Worm (Caenorhabditis elegans) whole organism, young adult: ENCODE measurements around the gene F46B3.23.

Source experiments
- F10E7.11 ChIP-seq: sonication (generic microtip); optimal IDR thresholded peaks from 2 replicates; lab custom pipeline; 2017; ENCODE audit warnings: mild to moderate bottlenecking, missing genetic modification characterization, moderate library complexity, missing compliant biosample characterization
- F22D6.2 ChIP-seq: sonication (generic microtip); optimal IDR thresholded peaks from 2 replicates; lab custom pipeline; 2016; ENCODE audit warnings: mild to moderate bottlenecking, missing genetic modification characterization, missing compliant biosample characterization
- F37B4.10 ChIP-seq: fragments of 200-800 bp; sonication (Bioruptor generic); IDR thresholded peaks from 2 replicates; pipeline ENCODE4 v1.3.6; 2022; ENCODE audit warnings: missing genetic modification characterization, missing compliant biosample characterization
- F39B2.1 ChIP-seq: fragments of 200-800 bp; sonication (Bioruptor generic); IDR thresholded peaks from 2 replicates; pipeline ENCODE4 v1.3.6; 2022; ENCODE audit warnings: missing genetic modification reagents, missing genetic modification characterization, missing compliant biosample characterization
- F57A8.1 ChIP-seq: fragments of 200-800 bp; sonication (Bioruptor generic); optimal IDR thresholded peaks from 2 replicates; lab custom pipeline; 2018; ENCODE audit warnings: mild to moderate bottlenecking, missing genetic modification characterization, moderate library complexity, missing compliant biosample characterization
- Y53F4B.3 ChIP-seq: fragments of 200-800 bp; sonication (Bioruptor generic); IDR thresholded peaks from 2 replicates; pipeline ENCODE4 v1.3.6; 2022; ENCODE audit warnings: missing genetic modification reagents, missing genetic modification characterization, missing compliant biosample characterization
- Y79H2A.3 ChIP-seq: fragments of 200-800 bp; sonication (Bioruptor generic); conservative IDR thresholded peaks from 2 replicates; pipeline ENCODE4 v1.3.6; 2022; ENCODE audit warnings: missing genetic modification reagents, missing genetic modification characterization, missing compliant biosample characterization
- atf-7 ChIP-seq: sonication (generic microtip); optimal IDR thresholded peaks from 2 replicates; lab custom pipeline; 2017; ENCODE audit warnings: mild to moderate bottlenecking, missing genetic modification characterization, missing compliant biosample characterization
- dpff-1 ChIP-seq: sonication (generic microtip); optimal IDR thresholded peaks from 2 replicates; lab custom pipeline; 2017; ENCODE audit warnings: mild to moderate bottlenecking, missing genetic modification characterization, missing compliant biosample characterization
- egrh-3 ChIP-seq: fragments of 200-800 bp; sonication (Bioruptor generic); IDR thresholded peaks from 2 replicates; pipeline ENCODE4 v1.3.6; 2022; ENCODE audit warnings: missing genetic modification reagents, missing genetic modification characterization, missing compliant biosample characterization
- fkh-3 ChIP-seq: sonication (generic microtip); optimal IDR thresholded peaks from 2 replicates; lab custom pipeline; 2016; ENCODE audit warnings: mild to moderate bottlenecking, missing genetic modification characterization, missing compliant biosample characterization
- him-1 ChIP-seq: sonication (generic microtip); optimal IDR thresholded peaks from 2 replicates; lab custom pipeline; 2016; ENCODE audit warnings: missing genotype, missing genetic modification reagents, missing genetic modification characterization, missing compliant biosample characterization
- hmg-20 ChIP-seq: fragments of 200-800 bp; sonication (Bioruptor generic); IDR thresholded peaks from 2 replicates; pipeline ENCODE4 v1.3.6; 2022; ENCODE audit warnings: missing genetic modification reagents, missing genetic modification characterization, missing compliant biosample characterization
- hsf-1 ChIP-seq: fragments of 200-800 bp; sonication (Bioruptor generic); IDR thresholded peaks from 2 replicates; pipeline ENCODE4 v1.3.6; 2022; ENCODE audit warnings: missing genetic modification reagents, missing genetic modification characterization, missing compliant biosample characterization
- lag-1 ChIP-seq: fragments of 200-800 bp; sonication (Bioruptor generic); IDR thresholded peaks from 2 replicates; pipeline ENCODE4 v1.3.6; 2022; ENCODE audit warnings: missing genetic modification reagents, missing genetic modification characterization, missing compliant biosample characterization
- lin-35 ChIP-seq, 3 experiments: fragments of 150-350 bp in 2 of 3; sonication (generic microtip) in 1 of 3; optimal IDR thresholded peaks; 2 replicates each; lab custom pipeline; 2014 to 2018; ENCODE audit warnings: missing biosample characterization in 3 of 3, missing genetic modification characterization in 3 of 3, missing genetic modification reagents in 3 of 3
- lsy-27 ChIP-seq: sonication (generic microtip); optimal IDR thresholded peaks from 2 replicates; lab custom pipeline; 2017; ENCODE audit warnings: missing genetic modification characterization, mild to moderate bottlenecking, missing compliant biosample characterization, antibody characterized with exemption, missing genotype, borderline replicate concordance; ENCODE audit not compliant: insufficient read depth
- madf-10 ChIP-seq: sonication (generic microtip); optimal IDR thresholded peaks from 2 replicates; lab custom pipeline; 2016; ENCODE audit warnings: mild to moderate bottlenecking, missing genetic modification characterization, missing compliant biosample characterization
- madf-3 ChIP-seq: fragments of 200-800 bp; sonication (Bioruptor generic); IDR thresholded peaks from 2 replicates; pipeline ENCODE4 v1.3.6; 2022; ENCODE audit warnings: missing genetic modification reagents, missing genetic modification characterization, missing compliant biosample characterization
- madf-8 ChIP-seq: fragments of 200-800 bp; sonication (Bioruptor generic); conservative IDR thresholded peaks from 2 replicates; pipeline ENCODE4 v1.3.6; 2022; ENCODE audit warnings: missing genetic modification reagents, missing genetic modification characterization, missing compliant biosample characterization
- mcd-1 ChIP-seq: fragments of 200-800 bp; sonication (Bioruptor generic); IDR thresholded peaks from 2 replicates; pipeline ENCODE4 v1.3.6; 2022; ENCODE audit warnings: missing genetic modification reagents, missing genetic modification characterization, missing compliant biosample characterization
- nhr-80 ChIP-seq: sonication (generic microtip); optimal IDR thresholded peaks from 2 replicates; lab custom pipeline; 2016; ENCODE audit warnings: missing genetic modification characterization, missing compliant biosample characterization
- nhr-90 ChIP-seq: sonication (generic microtip); optimal IDR thresholded peaks from 2 replicates; lab custom pipeline; 2016; ENCODE audit warnings: missing genotype, mild to moderate bottlenecking, missing genetic modification characterization, missing compliant biosample characterization
- rec-8 ChIP-seq, 2 experiments: sonication (generic microtip); optimal IDR thresholded peaks; 2 replicates each; lab custom pipeline; 2016; ENCODE audit warnings: mild to moderate bottlenecking in 2 of 2, missing genetic modification characterization in 2 of 2, missing genetic modification reagents in 2 of 2, missing genotype in 2 of 2, missing biosample characterization in 1 of 2, missing compliant biosample characterization in 1 of 2, moderate library complexity in 1 of 2
- sea-2 ChIP-seq: fragments of 200-800 bp; sonication (Bioruptor generic); IDR thresholded peaks from 2 replicates; pipeline ENCODE4 v1.3.6; 2022; ENCODE audit warnings: missing genetic modification characterization, missing compliant biosample characterization
- snpc-1.1 ChIP-seq: sonication (generic microtip); optimal IDR thresholded peaks from 2 replicates; lab custom pipeline; 2017; ENCODE audit warnings: missing genetic modification characterization, mild to moderate bottlenecking, missing compliant biosample characterization, antibody characterized with exemption, moderate library complexity, missing genotype, missing genetic modification reagents; ENCODE audit not compliant: insufficient read depth
- sptf-2 ChIP-seq: fragments of 200-800 bp; sonication (Bioruptor generic); optimal IDR thresholded peaks from 2 replicates; lab custom pipeline; 2018; ENCODE audit warnings: mild to moderate bottlenecking, missing genetic modification characterization, missing compliant biosample characterization
- tbx-9 ChIP-seq: sonication (generic microtip); optimal IDR thresholded peaks from 2 replicates; lab custom pipeline; 2016; ENCODE audit warnings: borderline replicate concordance, missing genetic modification characterization, inconsistent platforms, missing compliant biosample characterization
- tlf-1 ChIP-seq: fragments of 200-800 bp; sonication (Bioruptor generic); optimal IDR thresholded peaks from 2 replicates; lab custom pipeline; 2018; ENCODE audit warnings: mild to moderate bottlenecking, missing genetic modification characterization, missing compliant biosample characterization
- zfh-2 ChIP-seq: fragments of 200-800 bp; sonication (Bioruptor generic); conservative IDR thresholded peaks from 2 replicates; pipeline ENCODE4 v1.3.6; 2022; ENCODE audit warnings: missing genetic modification reagents, missing genetic modification characterization, missing compliant biosample characterization
- ztf-25 ChIP-seq: fragments of 200-800 bp; sonication (Bioruptor generic); IDR thresholded peaks from 2 replicates; pipeline ENCODE4 v1.3.6; 2022; ENCODE audit warnings: missing genetic modification reagents, missing genetic modification characterization, missing compliant biosample characterization
- ztf-28 ChIP-seq: fragments of 200-800 bp; sonication (Bioruptor generic); IDR thresholded peaks from 2 replicates; pipeline ENCODE4 v1.3.6; 2022; ENCODE audit warnings: missing genetic modification reagents, missing genetic modification characterization, missing compliant biosample characterization
- ztf-3 ChIP-seq: fragments of 200-800 bp; sonication (Bioruptor generic); optimal IDR thresholded peaks from 2 replicates; lab custom pipeline; 2018; ENCODE audit warnings: mild to moderate bottlenecking, missing genetic modification characterization, missing compliant biosample characterization

The F46B3.23 gene

DNA sequence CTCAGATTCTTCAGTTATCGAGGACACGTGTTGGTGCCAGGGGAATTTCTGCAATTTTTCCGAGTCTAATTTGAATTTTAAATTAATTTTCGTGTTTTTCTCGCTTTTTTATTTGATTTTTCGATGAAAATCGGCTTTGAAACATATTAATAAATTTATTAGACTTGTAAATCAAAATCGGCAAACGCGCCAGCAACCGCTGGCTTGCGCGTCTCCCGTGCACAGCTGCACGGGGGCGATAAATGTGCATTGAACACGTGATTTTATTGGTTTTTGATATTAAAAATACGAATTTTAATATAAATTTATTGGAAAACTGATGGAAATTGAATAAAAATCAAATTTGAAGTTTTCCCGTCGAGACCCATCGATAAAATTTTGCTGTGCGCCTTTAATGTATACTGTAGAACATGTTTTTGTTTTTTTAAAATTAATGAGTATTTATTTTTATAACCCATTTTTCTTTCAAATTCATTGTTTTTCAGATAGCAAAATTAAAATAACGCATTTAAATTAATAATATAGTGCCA is 25.9 kb downstream of the F46B3.23 start, which contains the start of gene F26F2.7 (continued):
- TF ChIP-seq Y79H2A.3: peak; percentile 29; the same call in 1 of the 2 replicates
- TF ChIP-seq sptf-2 (GFP tag; lab: Kevin White, UChicago): peak; percentile 37
- no peak for TF ChIP-seq tbx-9 (tag; lab: Kevin White, UChicago)
- TF ChIP-seq madf-3 (GFP tag; lab: Robert Waterston, UW): peak; percentile 83
- TF ChIP-seq hmg-20 (GFP tag; lab: Robert Waterston, UW): peak; percentile 79
- no peak for TF ChIP-seq dpff-1 (tag; lab: Kevin White, UChicago)
- no peak for TF ChIP-seq ztf-25 (GFP tag; lab: Robert Waterston, UW)
- peak; percentile 77 for TF ChIP-seq him-1 (tag; lab: Kevin White, UChicago)
- 0 out of 2 replicates have a peak, but pooled peaks have one; percentile 20 for TF ChIP-seq F37B4.10 (GFP tag; lab: Robert Waterston, UW)

DNA sequence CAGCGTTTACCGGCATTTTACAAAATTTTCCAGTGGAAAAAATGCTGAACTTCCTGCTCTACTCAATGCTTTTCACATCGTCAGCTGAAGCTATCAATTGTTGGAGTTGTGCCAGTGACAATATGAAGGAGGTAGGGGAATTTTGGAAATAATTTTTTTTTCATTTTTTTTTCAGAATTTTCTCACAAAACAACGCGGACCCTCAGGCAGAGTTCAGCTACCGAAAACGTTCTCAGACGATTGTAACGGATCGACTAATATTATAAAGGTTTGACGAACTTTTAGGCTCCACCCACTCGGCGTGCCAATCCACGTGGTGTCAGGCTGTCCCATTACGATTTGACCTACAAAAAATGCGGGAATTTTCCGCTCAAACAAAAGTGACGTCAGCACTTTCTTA is 27.0 kb downstream of the F46B3.23 start, which contains the start of gene F26F2.8:
TSS of gene F26F2.8 (plus strand) at position 13 of the 400 bp plus-strand sequence.
- TF ChIP-seq tlf-1 (GFP tag; lab: Kevin White, UChicago): no peak
- TF ChIP-seq nhr-90 (tag; lab: Kevin White, UChicago): no peak
- no peak for TF ChIP-seq sea-2
- TF ChIP-seq madf-10 (tag; lab: Kevin White, UChicago): no peak
- TF ChIP-seq zfh-2: no peak
- no peak for TF ChIP-seq hsf-1 (GFP tag; lab: Robert Waterston, UW)
- no peak for TF ChIP-seq Y53F4B.3 (GFP tag; lab: Robert Waterston, UW)
- TF ChIP-seq lag-1 (GFP tag; lab: Robert Waterston, UW): no peak
- no peak for TF ChIP-seq rec-8 (tag; optimal IDR thresholded peaks at IDR 0.05; lab: Kevin White, UChicago)
- TF ChIP-seq nhr-80 (tag; lab: Kevin White, UChicago): no peak
- no peak for TF ChIP-seq madf-8 (GFP tag; lab: Robert Waterston, UW)
- TF ChIP-seq F39B2.1 (GFP tag; lab: Robert Waterston, UW): no peak
- TF ChIP-seq egrh-3 (GFP tag; lab: Robert Waterston, UW): no peak
- TF ChIP-seq, all 124 proteins: peak for 0

DNA sequence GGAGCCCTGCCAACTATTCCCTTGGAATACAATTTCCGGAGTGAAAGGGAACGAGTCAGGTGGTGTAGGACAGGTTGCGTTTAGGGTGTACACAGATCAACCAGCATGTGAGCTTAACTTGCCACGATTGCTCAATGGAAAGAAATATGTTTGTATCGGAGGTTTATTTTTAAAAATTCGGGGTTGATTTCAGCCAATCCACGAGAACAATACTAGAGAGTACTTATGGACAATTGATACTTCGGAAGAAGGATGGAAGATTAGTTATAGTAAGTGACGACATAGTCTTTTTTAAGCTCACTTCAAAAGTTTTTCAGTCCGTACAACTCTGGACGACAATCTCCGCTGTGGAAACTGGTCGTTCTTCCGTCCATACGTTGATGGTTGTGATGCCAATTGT is 31.6 kb downstream of the F46B3.23 start:
- TF ChIP-seq ztf-28 (GFP tag; lab: Robert Waterston, UW) (no peak), nhr-80 (tag; lab: Kevin White, UChicago) (no peak), F22D6.2 (no peak)

DNA sequence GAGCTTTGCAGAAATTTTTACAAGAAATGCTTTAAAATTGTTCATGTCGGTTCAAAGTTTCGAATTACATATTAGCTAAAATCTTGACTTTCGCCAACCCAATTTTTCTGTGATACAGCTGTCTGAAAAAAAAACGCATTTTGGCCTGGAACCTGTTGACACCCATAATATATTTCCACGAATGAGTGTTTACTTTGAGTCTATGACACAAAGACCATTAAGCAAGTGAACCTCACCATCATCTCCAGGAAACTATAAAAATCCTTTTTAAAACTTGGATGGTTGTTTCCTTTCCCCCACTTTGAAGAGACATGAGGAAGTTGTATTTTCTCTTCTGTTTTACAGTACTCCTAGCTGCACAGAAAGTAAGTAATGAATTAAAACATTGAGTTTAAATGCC is 32.2 kb downstream of the F46B3.23 start, which contains the start of gene clec-263:
TSS of gene clec-263 (plus strand) at position 301 of the 400 bp plus-strand sequence.
- TF ChIP-seq ztf-3 (GFP tag; lab: Kevin White, UChicago) (no peak), lin-35 (GFP tag; optimal IDR thresholded peaks at IDR 0.05; lab: Kevin White, UChicago) (no peak), madf-8 (GFP tag; lab: Robert Waterston, UW) (no peak), F57A8.1 (no peak), dpff-1 (tag; lab: Kevin White, UChicago) (no peak), snpc-1.1 (tag; lab: Kevin White, UChicago) (no peak), mcd-1 (GFP tag; lab: Robert Waterston, UW) (no peak), nhr-80 (tag; lab: Kevin White, UChicago) (no peak), F10E7.11 (tag; lab: Kevin White, UChicago) (no peak), lsy-27 (tag; lab: Kevin White, UChicago) (no peak), fkh-3 (no peak), atf-7 (no peak)
